Fruit fly (Drosophila melanogaster): ENCODE data around the gene CG42717.

DNA sequence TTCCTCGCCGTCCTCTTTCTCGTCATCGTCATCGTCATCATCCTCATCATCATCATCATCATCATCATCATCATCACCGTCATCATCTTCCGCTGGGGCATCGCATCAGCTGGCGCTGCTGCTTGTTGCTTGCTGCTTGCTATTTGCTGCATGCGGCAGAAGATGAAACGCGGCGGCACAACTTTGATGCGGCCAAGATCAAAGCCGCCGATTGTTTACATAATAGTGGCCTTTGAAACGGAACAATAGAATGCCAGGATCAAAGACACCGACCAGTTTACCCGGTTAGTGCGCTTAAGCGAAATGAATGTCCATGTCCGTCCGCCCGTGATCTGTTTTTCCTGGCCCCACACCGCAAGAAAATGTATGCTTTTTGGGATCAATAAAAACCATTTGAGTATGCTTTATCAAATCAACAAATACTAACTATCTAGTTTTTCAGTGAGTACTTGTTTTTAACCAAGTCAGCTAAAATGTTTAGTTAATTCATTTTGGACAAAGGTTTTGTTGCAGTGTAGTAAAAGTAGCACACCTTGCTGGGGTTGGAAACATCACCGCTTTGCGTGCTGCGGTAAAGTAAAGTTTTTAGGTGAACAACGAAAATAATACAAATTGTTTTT lies 11.8 kb downstream of the CG42717 start:
- no peak for TF ChIP-seq CG8478 (optimal IDR thresholded peaks at IDR 0.05)
- no peak for TF ChIP-seq CTCF (optimal IDR thresholded peaks at IDR 0.05)
